Worm (Caenorhabditis elegans): Measurements from ENCODE around the gene xpb-1.

ce11 chrIII:11524073-11524472 lies 2.4 kb upstream of the xpb-1 start:
- TF ChIP-seq saeg-2 (GFP tag; IDR thresholded peaks at IDR 0.05), result no peak
- no peak for TF ChIP-seq ztf-11 (tag; optimal IDR thresholded peaks at IDR 0.05)
- no peak for TF ChIP-seq dpl-1 (GFP tag; optimal IDR thresholded peaks at IDR 0.05)
- no peak for TF ChIP-seq set-16 (GFP tag; IDR thresholded peaks at IDR 0.05)
- no peak for TF ChIP-seq mxl-3 (GFP tag; optimal IDR thresholded peaks at IDR 0.05)
- TF ChIP-seq jun-1 (tag; optimal IDR thresholded peaks at IDR 0.05), result no peak
- no peak for TF ChIP-seq nhr-25 (tag; optimal IDR thresholded peaks at IDR 0.05; ENCODE audit: borderline replicate concordance, insufficient read depth)
- TF ChIP-seq ceh-20 (GFP tag; IDR thresholded peaks at IDR 0.05), result no peak
- TF ChIP-seq ama-1 (optimal IDR thresholded peaks at IDR 0.05), result no peak
